2 fruit fly cellular contexts compared by ENCODE assay signal in genomic region chr2L:14586714-14587481, dm6.
A peak's percentile ranks its signal among the peaks of the same experiment; 100 is the strongest.
TF ChIP-seq lines count a peak whose summit lies in the region.

No protein-coding gene starts in this region.

TF ChIP-seq in whole organism, embryonic, 481 proteins besides CTCF, POLR2A, EP300 and RAD21 (continued from another document and continues in another):
- TF ChIP-seq chn (GFP tag; optimal IDR thresholded peaks at IDR 0.05; lab: Kevin White, UChicago), result no peak
- no peak for TF ChIP-seq CG4360 (GFP tag; IDR thresholded peaks at IDR 0.05; lab: Robert Waterston, UW)
- no peak for TF ChIP-seq Antp (GFP tag; optimal IDR thresholded peaks at IDR 0.05; lab: Kevin White, UChicago)
- no peak for TF ChIP-seq CG6791 (GFP tag; IDR thresholded peaks at IDR 0.05; lab: Robert Waterston, UW; ENCODE audit: partially characterized antibody)
- no peak for TF ChIP-seq so (GFP tag; IDR thresholded peaks at IDR 0.05; lab: Robert Waterston, UW)
- TF ChIP-seq emc (GFP tag; optimal IDR thresholded peaks at IDR 0.05; lab: Kevin White, UChicago), result no peak
- no peak for TF ChIP-seq h (optimal IDR thresholded peaks at IDR 0.05; lab: Kevin White, UChicago)
- TF ChIP-seq CrebB (tag; optimal IDR thresholded peaks at IDR 0.05; lab: Kevin White, UChicago), result no peak
- TF ChIP-seq CG7928 (GFP tag; optimal IDR thresholded peaks at IDR 0.05; lab: Kevin White, UChicago), result no peak
- TF ChIP-seq btn (GFP tag; optimal IDR thresholded peaks at IDR 0.05; lab: Kevin White, UChicago), result no peak
- peak; percentile 30; the same call in 1 of the 2 replicates for TF ChIP-seq slbo (GFP tag; IDR thresholded peaks at IDR 0.05; lab: Robert Waterston, UW)
- no peak for TF ChIP-seq CG8281 (tag; optimal IDR thresholded peaks at IDR 0.05; lab: Kevin White, UChicago)
- peak; percentile 7 for TF ChIP-seq Hand (GFP tag; optimal IDR thresholded peaks at IDR 0.05; lab: Kevin White, UChicago)
- TF ChIP-seq ash1 (GFP tag; optimal IDR thresholded peaks at IDR 0.05; lab: Kevin White, UChicago), result no peak
- no peak for TF ChIP-seq CG10654 (GFP tag; optimal IDR thresholded peaks at IDR 0.05; lab: Kevin White, UChicago)
- no peak for TF ChIP-seq CG2889 (GFP tag; IDR thresholded peaks at IDR 0.05; lab: Robert Waterston, UW)
- no peak for TF ChIP-seq CG4707 (GFP tag; optimal IDR thresholded peaks at IDR 0.05; lab: Kevin White, UChicago)
- no peak for TF ChIP-seq CG10543 (GFP tag; optimal IDR thresholded peaks at IDR 0.05; lab: Kevin White, UChicago)
- TF ChIP-seq tio (GFP tag; optimal IDR thresholded peaks at IDR 0.05; lab: Kevin White, UChicago), result peak; percentile 6
- no peak for TF ChIP-seq Pdp1 (GFP tag; optimal IDR thresholded peaks at IDR 0.05; lab: Kevin White, UChicago)
- TF ChIP-seq prd (optimal IDR thresholded peaks at IDR 0.05; lab: Kevin White, UChicago), result no peak
- TF ChIP-seq prd (GFP tag; IDR thresholded peaks at IDR 0.05; lab: Robert Waterston, UW), result peak; percentile 47; the same call in 2 of the 3 replicates
- TF ChIP-seq CG4282 (GFP tag; optimal IDR thresholded peaks at IDR 0.05; lab: Kevin White, UChicago), result no peak
- TF ChIP-seq CG10274 (GFP tag; optimal IDR thresholded peaks at IDR 0.05; lab: Kevin White, UChicago), result no peak
- TF ChIP-seq CG14050 (GFP tag; IDR thresholded peaks at IDR 0.05; lab: Robert Waterston, UW), result no peak
- no peak for TF ChIP-seq Dfd (GFP tag; optimal IDR thresholded peaks at IDR 0.05; lab: Kevin White, UChicago)
- TF ChIP-seq CG17385 (GFP tag; optimal IDR thresholded peaks at IDR 0.05; lab: Kevin White, UChicago), result no peak
- TF ChIP-seq caup (GFP tag; optimal IDR thresholded peaks at IDR 0.05; lab: Kevin White, UChicago; ENCODE audit: severe bottlenecking), result no peak
- no peak for TF ChIP-seq Usf (GFP tag; optimal IDR thresholded peaks at IDR 0.05; lab: Kevin White, UChicago)
- TF ChIP-seq lilli (GFP tag; optimal IDR thresholded peaks at IDR 0.05; lab: Kevin White, UChicago), result no peak
- no peak for TF ChIP-seq CG3995 (GFP tag; optimal IDR thresholded peaks at IDR 0.05; lab: Kevin White, UChicago)
- no peak for TF ChIP-seq Dip2 (GFP tag; IDR thresholded peaks at IDR 0.05; lab: Robert Waterston, UW)
- peak; percentile 51 for TF ChIP-seq CG7556 (GFP tag; optimal IDR thresholded peaks at IDR 0.05; lab: Kevin White, UChicago)
- TF ChIP-seq sens-2 (GFP tag; IDR thresholded peaks at IDR 0.05; lab: Robert Waterston, UW), result no peak
- TF ChIP-seq Hmr (GFP tag; optimal IDR thresholded peaks at IDR 0.05; lab: Kevin White, UChicago), result peak; percentile 8
- TF ChIP-seq sd (tag; optimal IDR thresholded peaks at IDR 0.05; lab: Kevin White, UChicago), result no peak
- TF ChIP-seq CG7987 (GFP tag; optimal IDR thresholded peaks at IDR 0.05; lab: Kevin White, UChicago), result no peak
- no peak for TF ChIP-seq CG33557 (GFP tag; optimal IDR thresholded peaks at IDR 0.05; lab: Kevin White, UChicago)
- TF ChIP-seq ewg (GFP tag; optimal IDR thresholded peaks at IDR 0.05; lab: Kevin White, UChicago), result no peak
- TF ChIP-seq cato (GFP tag; optimal IDR thresholded peaks at IDR 0.05; lab: Kevin White, UChicago; ENCODE audit: borderline replicate concordance), result no peak
- TF ChIP-seq CG3726 (GFP tag; IDR thresholded peaks at IDR 0.05; lab: Robert Waterston, UW), result no peak
- no peak for TF ChIP-seq H15 (GFP tag; IDR thresholded peaks at IDR 0.05; lab: Robert Waterston, UW)
- no peak for TF ChIP-seq ranshi (GFP tag; IDR thresholded peaks at IDR 0.05; lab: Robert Waterston, UW)
- no peak for TF ChIP-seq CG9817 (tag; optimal IDR thresholded peaks at IDR 0.05; lab: Kevin White, UChicago)
- peak; percentile 29 for TF ChIP-seq Oli (tag; optimal IDR thresholded peaks at IDR 0.05; lab: Kevin White, UChicago)
- no peak for TF ChIP-seq Hr78 (GFP tag; optimal IDR thresholded peaks at IDR 0.05; lab: Kevin White, UChicago)
- no peak for TF ChIP-seq CG7786 (GFP tag; optimal IDR thresholded peaks at IDR 0.05; lab: Kevin White, UChicago)
- no peak for TF ChIP-seq CG33213 (GFP tag; optimal IDR thresholded peaks at IDR 0.05; lab: Kevin White, UChicago)
- TF ChIP-seq nerfin-2 (GFP tag; IDR thresholded peaks at IDR 0.05; lab: Robert Waterston, UW; ENCODE audit: partially characterized antibody), result no peak
- no peak for TF ChIP-seq Asciz (GFP tag; optimal IDR thresholded peaks at IDR 0.05; lab: Kevin White, UChicago)
- no peak for TF ChIP-seq Med (GFP tag; lab: Kevin White, UChicago)
- TF ChIP-seq CG16863 (GFP tag; optimal IDR thresholded peaks at IDR 0.05; lab: Kevin White, UChicago), result no peak
- no peak for TF ChIP-seq br (optimal IDR thresholded peaks at IDR 0.05; lab: Kevin White, UChicago)
- TF ChIP-seq CG13123 (GFP tag; optimal IDR thresholded peaks at IDR 0.05; lab: Kevin White, UChicago), result no peak
- TF ChIP-seq dysf (GFP tag; IDR thresholded peaks at IDR 0.05; lab: Robert Waterston, UW), result peak; percentile 35; the same call in 1 of the 3 replicates
- TF ChIP-seq D19B (GFP tag; optimal IDR thresholded peaks at IDR 0.05; lab: Kevin White, UChicago), result no peak
- TF ChIP-seq danr (GFP tag; IDR thresholded peaks at IDR 0.05; lab: Robert Waterston, UW), result no peak
- TF ChIP-seq unpg (GFP tag; optimal IDR thresholded peaks at IDR 0.05; lab: Kevin White, UChicago), result peak; percentile 34
- TF ChIP-seq CG13894 (tag; optimal IDR thresholded peaks at IDR 0.05; lab: Kevin White, UChicago), result no peak
- no peak for TF ChIP-seq CG34376 (GFP tag; optimal IDR thresholded peaks at IDR 0.05; lab: Kevin White, UChicago)
- no peak for TF ChIP-seq Aef1 (GFP tag; IDR thresholded peaks at IDR 0.05; lab: Robert Waterston, UW)
- no peak for TF ChIP-seq Mrtf (GFP tag; IDR thresholded peaks at IDR 0.05; lab: Robert Waterston, UW)
- TF ChIP-seq Xbp1 (GFP tag; optimal IDR thresholded peaks at IDR 0.05; lab: Kevin White, UChicago), result peak; percentile 9
- TF ChIP-seq CG10321 (GFP tag; IDR thresholded peaks at IDR 0.05; lab: Robert Waterston, UW), result no peak
- TF ChIP-seq CG16815 (GFP tag; optimal IDR thresholded peaks at IDR 0.05; lab: Kevin White, UChicago), result no peak
- TF ChIP-seq CG2202 (tag; optimal IDR thresholded peaks at IDR 0.05; lab: Kevin White, UChicago), result no peak
- TF ChIP-seq gfzf (GFP tag; optimal IDR thresholded peaks at IDR 0.05; lab: Kevin White, UChicago), result no peak
- no peak for TF ChIP-seq gro (GFP tag; optimal IDR thresholded peaks at IDR 0.05; lab: Kevin White, UChicago)
- no peak for TF ChIP-seq kni (GFP tag; optimal IDR thresholded peaks at IDR 0.05; lab: Kevin White, UChicago)
- TF ChIP-seq Adf1 (GFP tag; IDR thresholded peaks at IDR 0.05; lab: Robert Waterston, UW), result no peak

TF ChIP-seq in whole organism, prepupa, 60 proteins besides CTCF, POLR2A, EP300 and RAD21 (continued from another document):
- TF ChIP-seq CG8319 (GFP tag; optimal IDR thresholded peaks at IDR 0.05; lab: Kevin White, UChicago) (no peak), OdsH (GFP tag; optimal IDR thresholded peaks at IDR 0.05; lab: Kevin White, UChicago) (peak; percentile 37), CG16779 (tag; optimal IDR thresholded peaks at IDR 0.05; lab: Kevin White, UChicago) (no peak), CG9139 (GFP tag; optimal IDR thresholded peaks at IDR 0.05; lab: Kevin White, UChicago) (no peak), CG6792 (GFP tag; optimal IDR thresholded peaks at IDR 0.05; lab: Kevin White, UChicago) (peak; percentile 13), vri (GFP tag; optimal IDR thresholded peaks at IDR 0.05; lab: Kevin White, UChicago) (no peak), CG11762 (GFP tag; optimal IDR thresholded peaks at IDR 0.05; lab: Kevin White, UChicago; ENCODE audit: insufficient read depth) (no peak), Gug (GFP tag; IDR thresholded peaks at IDR 0.05; lab: Robert Waterston, UW) (no peak), Eip78C (GFP tag; lab: Kevin White, UChicago) (peak; percentile 87), Met (GFP tag; optimal IDR thresholded peaks at IDR 0.05; lab: Kevin White, UChicago) (no peak), CG8119 (GFP tag; IDR thresholded peaks at IDR 0.05; lab: Robert Waterston, UW) (peak; percentile 52; the same call in 1 of the 3 replicates), spab (GFP tag; optimal IDR thresholded peaks at IDR 0.05; lab: Kevin White, UChicago) (peak; percentile 32), ss (GFP tag; optimal IDR thresholded peaks at IDR 0.05; lab: Kevin White, UChicago) (peak; percentile 13 to 43), CG32006 (GFP tag; optimal IDR thresholded peaks at IDR 0.05; lab: Kevin White, UChicago) (peak; percentile 48), fkh (GFP tag; optimal IDR thresholded peaks at IDR 0.05; lab: Kevin White, UChicago) (no peak), dsx (GFP tag; optimal IDR thresholded peaks at IDR 0.05; lab: Kevin White, UChicago; ENCODE audit: poor library complexity, severe bottlenecking) (peak; percentile 37), CG8632 (GFP tag; optimal IDR thresholded peaks at IDR 0.05; lab: Kevin White, UChicago) (no peak), CG6808 (GFP tag; optimal IDR thresholded peaks at IDR 0.05; lab: Kevin White, UChicago) (peak; percentile 36), CG10669 (GFP tag; optimal IDR thresholded peaks at IDR 0.05; lab: Kevin White, UChicago) (peak; percentile 34), lz (GFP tag; optimal IDR thresholded peaks at IDR 0.05; lab: Kevin White, UChicago) (no peak), net (GFP tag; optimal IDR thresholded peaks at IDR 0.05; lab: Kevin White, UChicago) (no peak), CG6854 (GFP tag; optimal IDR thresholded peaks at IDR 0.05; lab: Kevin White, UChicago) (no peak), Sox14 (GFP tag; optimal IDR thresholded peaks at IDR 0.05; lab: Kevin White, UChicago) (no peak), Hr39 (GFP tag; optimal IDR thresholded peaks at IDR 0.05; lab: Kevin White, UChicago) (no peak), CG31627 (GFP tag; optimal IDR thresholded peaks at IDR 0.05; lab: Kevin White, UChicago) (no peak), Hr4 (GFP tag; optimal IDR thresholded peaks at IDR 0.05; lab: Kevin White, UChicago) (peak; percentile 30), CG4318 (GFP tag; optimal IDR thresholded peaks at IDR 0.05; lab: Kevin White, UChicago) (no peak), CG34406 (GFP tag; optimal IDR thresholded peaks at IDR 0.05; lab: Kevin White, UChicago) (peak; percentile 10), Blimp-1 (GFP tag; optimal IDR thresholded peaks at IDR 0.05; lab: Kevin White, UChicago) (no peak), eg (GFP tag; IDR thresholded peaks at IDR 0.05; lab: Robert Waterston, UW) (0 out of 3 replicates have a peak, but pooled peaks have one; percentile 14), acj6 (GFP tag; optimal IDR thresholded peaks at IDR 0.05; lab: Kevin White, UChicago) (peak; percentile 29), CG11902 (GFP tag; optimal IDR thresholded peaks at IDR 0.05; lab: Kevin White, UChicago) (no peak), Eip93F (GFP tag; optimal IDR thresholded peaks at IDR 0.05; lab: Kevin White, UChicago) (no peak), achi (GFP tag; optimal IDR thresholded peaks at IDR 0.05; lab: Kevin White, UChicago) (peak; percentile 52), CG10631 (GFP tag; optimal IDR thresholded peaks at IDR 0.05; lab: Kevin White, UChicago) (peak; percentile 53)
